Fruit fly (Drosophila melanogaster): ENCODE measurements around the gene betaNACtes6.

DNA sequence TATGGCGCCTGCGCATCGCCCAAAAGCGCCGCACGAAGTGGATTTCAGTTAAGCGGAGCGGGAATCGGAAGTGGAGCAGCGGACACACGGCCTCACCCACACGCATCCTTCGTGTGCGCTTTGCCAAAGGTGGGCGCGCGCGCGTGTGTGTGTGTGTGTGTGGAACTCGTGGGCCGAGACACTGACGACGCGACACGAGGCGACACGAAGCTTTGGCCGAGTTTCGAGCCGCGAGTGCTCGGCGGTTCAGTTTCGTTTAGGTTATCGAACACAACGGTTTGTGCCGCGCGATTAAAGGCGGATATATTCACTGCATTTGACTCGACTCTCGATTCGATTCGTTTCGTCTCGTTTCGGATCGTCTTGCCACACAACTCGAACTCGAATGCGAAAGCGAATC lies 5.0 kb upstream of the betaNACtes6 start, which contains the start of gene dpr8:
- TF ChIP-seq EcR (GFP tag; optimal IDR thresholded peaks at IDR 0.05) = no peak
- no peak for TF ChIP-seq psq (optimal IDR thresholded peaks at IDR 0.05)
- TF ChIP-seq usp (GFP tag; optimal IDR thresholded peaks at IDR 0.05) = no peak
- TF ChIP-seq Dll (optimal IDR thresholded peaks at IDR 0.05) = no peak
- no peak for TF ChIP-seq CG8478 (optimal IDR thresholded peaks at IDR 0.05)
- no peak for TF ChIP-seq pan (optimal IDR thresholded peaks at IDR 0.05)

Data from whole organism.